Fruit fly (Drosophila melanogaster) whole organism, embryonic: ENCODE results near the gene Dpm2.
A peak's percentile ranks its signal among the peaks of the same experiment; 100 is the strongest.

ENCODE experiments used
- Aef1 ChIP-seq: fragments of 200-800 bp; sonication (Bioruptor generic); IDR thresholded peaks from 3 replicates; pipeline ENCODE4 v1.3.6; 2022; ENCODE audit warnings: missing biosample characterization, missing genetic modification characterization
- BtbVII ChIP-seq: fragments of 200-800 bp; sonication (Bioruptor generic); optimal IDR thresholded peaks from 3 replicates; lab custom pipeline; 2017; ENCODE audit warnings: missing biosample characterization, mild to moderate bottlenecking, missing genetic modification characterization
- CG10543 ChIP-seq: fragments of 200-800 bp; sonication (Bioruptor generic); optimal IDR thresholded peaks from 3 replicates; lab custom pipeline; 2017; ENCODE audit warnings: missing biosample characterization, mild to moderate bottlenecking, missing genetic modification characterization, moderate library complexity
- CG11093 ChIP-seq: fragments of 200-800 bp; sonication (Bioruptor generic); IDR thresholded peaks from 3 replicates; pipeline ENCODE4 v1.3.6; 2022; ENCODE audit warnings: missing biosample characterization, missing genetic modification characterization
- CG11695 ChIP-seq: fragments of 200-800 bp; sonication (Bioruptor generic); IDR thresholded peaks from 3 replicates; pipeline ENCODE4 v1.3.6; 2022; ENCODE audit warnings: missing biosample characterization, missing genetic modification characterization
- CG11696 ChIP-seq: fragments of 200-800 bp; sonication (Bioruptor generic); IDR thresholded peaks from 2 replicates; pipeline ENCODE4 v1.3.6; 2022; ENCODE audit warnings: missing biosample characterization, missing genetic modification characterization
- CG12391 ChIP-seq: fragments of 200-800 bp; sonication (Bioruptor generic); optimal IDR thresholded peaks from 3 replicates; lab custom pipeline; 2018; ENCODE audit warnings: missing biosample characterization, mild to moderate bottlenecking, missing genetic modification characterization, moderate library complexity
- CG12744 ChIP-seq: fragments of 200-800 bp; sonication (Bioruptor generic); optimal IDR thresholded peaks from 2 replicates; lab custom pipeline; 2016; ENCODE audit warnings: missing biosample characterization, missing genetic modification characterization
- CG13296 ChIP-seq: fragments of 200-800 bp; sonication (Bioruptor generic); optimal IDR thresholded peaks from 3 replicates; lab custom pipeline; 2018; ENCODE audit warnings: missing biosample characterization, mild to moderate bottlenecking, missing genetic modification characterization
- CG14014 ChIP-seq: fragments of 200-800 bp; sonication (Bioruptor generic); IDR thresholded peaks from 2 replicates; pipeline ENCODE4 v1.3.6; 2022; ENCODE audit warnings: missing biosample characterization, missing genetic modification characterization
- CG14965 ChIP-seq: fragments of 200-800 bp; sonication (Bioruptor generic); optimal IDR thresholded peaks from 2 replicates; lab custom pipeline; 2016; ENCODE audit warnings: missing biosample characterization, missing genetic modification characterization, borderline replicate concordance
- CG17186 ChIP-seq: fragments of 200-800 bp; sonication (Bioruptor generic); optimal IDR thresholded peaks from 3 replicates; lab custom pipeline; 2017; ENCODE audit warnings: missing biosample characterization, missing genetic modification reagents, missing genetic modification characterization
- CG18764 ChIP-seq: fragments of 200-800 bp; sonication (Bioruptor generic); optimal IDR thresholded peaks from 3 replicates; lab custom pipeline; 2016; ENCODE audit warnings: missing biosample characterization, missing genetic modification characterization
- CG3065 ChIP-seq: fragments of 200-800 bp; sonication (Bioruptor generic); optimal IDR thresholded peaks from 2 replicates; lab custom pipeline; 2016; ENCODE audit warnings: missing biosample characterization, missing genetic modification characterization
- CG31365 ChIP-seq: fragments of 200-800 bp; sonication (Bioruptor generic); optimal IDR thresholded peaks from 2 replicates; lab custom pipeline; 2018; ENCODE audit warnings: missing biosample characterization, mild to moderate bottlenecking, missing genetic modification characterization
- CG32772 ChIP-seq: fragments of 200-800 bp; sonication (Bioruptor generic); IDR thresholded peaks from 2 replicates; pipeline ENCODE4 v1.3.6; 2022; ENCODE audit warnings: missing biosample characterization, missing genetic modification characterization
- CG43689 ChIP-seq: fragments of 200-800 bp; sonication (Bioruptor generic); IDR thresholded peaks from 2 replicates; pipeline ENCODE4 v1.3.6; 2022; ENCODE audit warnings: missing biosample characterization, missing genetic modification characterization
- CG5953 ChIP-seq: fragments of 200-800 bp; sonication (Bioruptor generic); IDR thresholded peaks from 2 replicates; pipeline ENCODE4 v1.3.6; 2022; ENCODE audit warnings: missing biosample characterization, missing genetic modification characterization
- CG7357 ChIP-seq: fragments of 200-800 bp; sonication (Bioruptor generic); IDR thresholded peaks from 3 replicates; pipeline ENCODE4 v1.3.6; 2022; ENCODE audit warnings: missing biosample characterization, missing genetic modification characterization
- CG8281 ChIP-seq: fragments of 200-800 bp; sonication (Bioruptor generic); optimal IDR thresholded peaks from 2 replicates; lab custom pipeline; 2018; ENCODE audit warnings: missing biosample characterization, mild to moderate bottlenecking, missing genetic modification characterization, moderate library complexity
- CG8765 ChIP-seq: fragments of 200-800 bp; sonication (Bioruptor generic); IDR thresholded peaks from 2 replicates; pipeline ENCODE4 v1.3.6; 2022; ENCODE audit warnings: missing biosample characterization, missing genetic modification characterization
- CG8924 ChIP-seq: fragments of 200-800 bp; optimal IDR thresholded peaks from 3 replicates; lab custom pipeline; 2019; ENCODE audit warnings: missing biosample characterization, mild to moderate bottlenecking, missing genetic modification characterization, moderate library complexity
- CG9797 ChIP-seq: fragments of 200-800 bp; sonication (Bioruptor generic); optimal IDR thresholded peaks from 3 replicates; lab custom pipeline; 2018; ENCODE audit warnings: missing biosample characterization, mild to moderate bottlenecking, missing genetic modification characterization
- Fer3 ChIP-seq: fragments of 200-800 bp; sonication (Bioruptor generic); optimal IDR thresholded peaks from 2 replicates; lab custom pipeline; 2018; ENCODE audit warnings: missing biosample characterization, mild to moderate bottlenecking, missing genetic modification characterization, moderate library complexity
- GATAe ChIP-seq: fragments of 200-800 bp; sonication (Bioruptor generic); conservative IDR thresholded peaks from 2 replicates; pipeline ENCODE4 v1.3.6; 2022; ENCODE audit warnings: missing biosample characterization, missing genetic modification characterization
- HLHmδ ChIP-seq: fragments of 200-800 bp; sonication (Bioruptor generic); optimal IDR thresholded peaks from 2 replicates; lab custom pipeline; 2018; ENCODE audit warnings: missing biosample characterization, mild to moderate bottlenecking, missing genetic modification characterization, moderate library complexity
- Sin3A ChIP-seq: fragments of >200 bp; optimal IDR thresholded peaks from 2 replicates; lab custom pipeline; 2018
- Six4 ChIP-seq: fragments of 200-800 bp; sonication (Bioruptor generic); optimal IDR thresholded peaks from 2 replicates; lab custom pipeline; 2016; ENCODE audit warnings: missing biosample characterization, missing genetic modification characterization
- Spps ChIP-seq: fragments of 200-800 bp; sonication (Bioruptor generic); optimal IDR thresholded peaks from 2 replicates; lab custom pipeline; 2018; ENCODE audit warnings: missing biosample characterization, mild to moderate bottlenecking, missing genetic modification characterization
- Vsx1 ChIP-seq: fragments of 200-800 bp; sonication (Bioruptor generic); optimal IDR thresholded peaks from 2 replicates; lab custom pipeline; 2017; ENCODE audit warnings: missing biosample characterization, mild to moderate bottlenecking, missing genetic modification characterization, missing genetic modification reagents
- ab ChIP-seq: fragments of 200-800 bp; sonication (Bioruptor generic); optimal IDR thresholded peaks from 2 replicates; lab custom pipeline; 2016; ENCODE audit warnings: missing biosample characterization, missing genetic modification characterization
- az2 ChIP-seq: fragments of 200-800 bp; sonication (Bioruptor generic); optimal IDR thresholded peaks from 3 replicates; lab custom pipeline; 2016; ENCODE audit warnings: missing biosample characterization, missing genetic modification characterization
- cg ChIP-seq: fragments of 200-800 bp; sonication (Bioruptor generic); optimal IDR thresholded peaks from 3 replicates; lab custom pipeline; 2019; ENCODE audit warnings: missing biosample characterization, mild to moderate bottlenecking, missing genetic modification characterization, moderate library complexity
- en ChIP-seq: fragments of 200-800 bp; sonication (Bioruptor generic); optimal IDR thresholded peaks from 2 replicates; lab custom pipeline; 2016; ENCODE audit warnings: missing biosample characterization, missing genetic modification characterization
- ewg ChIP-seq: fragments of 200-800 bp; sonication (Bioruptor generic); optimal IDR thresholded peaks from 3 replicates; lab custom pipeline; 2017; ENCODE audit warnings: mild to moderate bottlenecking, missing biosample characterization, missing genetic modification reagents, missing genetic modification characterization
- klu ChIP-seq: fragments of 200-800 bp; sonication (Bioruptor generic); IDR thresholded peaks from 2 replicates; pipeline ENCODE4 v1.3.6; 2022; ENCODE audit warnings: missing biosample characterization, missing genetic modification characterization
- lola ChIP-seq, 3 experiments: fragments of >200 bp in 2 of 3; fragments of 200-800 bp in 1 of 3; sonication (Bioruptor generic) in 1 of 3; optimal IDR thresholded peaks; 2 replicates each; lab custom pipeline; 2017 to 2019; ENCODE audit warnings: missing biosample characterization in 3 of 3, missing genetic modification characterization in 3 of 3, mild to moderate bottlenecking in 1 of 3, moderate library complexity in 1 of 3
- mam ChIP-seq: fragments of 200-800 bp; sonication (Bioruptor generic); optimal IDR thresholded peaks from 3 replicates; lab custom pipeline; 2016; ENCODE audit warnings: missing biosample characterization, missing genetic modification characterization
- nerfin-2 ChIP-seq: fragments of 200-800 bp; sonication (Bioruptor generic); IDR thresholded peaks from 2 replicates; pipeline ENCODE4 v1.3.6; 2022; ENCODE audit warnings: missing biosample characterization, missing genetic modification characterization; ENCODE audit not compliant: partially characterized antibody
- oc ChIP-seq: fragments of 200-800 bp; sonication (Bioruptor generic); optimal IDR thresholded peaks from 2 replicates; lab custom pipeline; 2018; ENCODE audit warnings: missing biosample characterization, mild to moderate bottlenecking, missing genetic modification characterization, moderate library complexity
- odd ChIP-seq: fragments of 200-800 bp; sonication (Bioruptor generic); optimal IDR thresholded peaks from 2 replicates; lab custom pipeline; 2017; ENCODE audit warnings: missing biosample characterization, mild to moderate bottlenecking, missing genetic modification characterization
- peb ChIP-seq: fragments of 200-800 bp; sonication (Bioruptor generic); IDR thresholded peaks from 2 replicates; pipeline ENCODE4 v1.3.6; 2022; ENCODE audit warnings: missing biosample characterization, missing genetic modification characterization
- scrt ChIP-seq: fragments of 200-800 bp; sonication (Bioruptor generic); optimal IDR thresholded peaks from 2 replicates; lab custom pipeline; 2018; ENCODE audit warnings: missing biosample characterization, mild to moderate bottlenecking, missing genetic modification characterization, moderate library complexity
- seq ChIP-seq: fragments of 200-800 bp; sonication (Bioruptor generic); IDR thresholded peaks from 2 replicates; pipeline ENCODE4 v1.3.6; 2022; ENCODE audit warnings: missing biosample characterization, missing genetic modification characterization
- sqz ChIP-seq: fragments of 200-800 bp; sonication (Bioruptor generic); optimal IDR thresholded peaks from 3 replicates; lab custom pipeline; 2018; ENCODE audit warnings: missing biosample characterization, mild to moderate bottlenecking, missing genetic modification characterization
- sug ChIP-seq: fragments of 200-800 bp; optimal IDR thresholded peaks from 2 replicates; lab custom pipeline; 2019; ENCODE audit warnings: missing biosample characterization, mild to moderate bottlenecking, missing genetic modification characterization, moderate library complexity
- ttk ChIP-seq: fragments of 200-800 bp; sonication (Bioruptor generic); IDR thresholded peaks from 2 replicates; pipeline ENCODE4 v2.1.2; 2022; ENCODE audit warnings: missing biosample characterization, missing genetic modification characterization
- vnd ChIP-seq: fragments of 200-800 bp; sonication (Bioruptor generic); IDR thresholded peaks from 3 replicates; pipeline ENCODE4 v1.3.6; 2022; ENCODE audit warnings: missing biosample characterization, missing genetic modification characterization; ENCODE audit not compliant: partially characterized antibody
- z ChIP-seq: fragments of 200-800 bp; sonication (Bioruptor generic); IDR thresholded peaks from 3 replicates; pipeline ENCODE4 v1.3.6; 2022; ENCODE audit warnings: missing biosample characterization, missing genetic modification characterization
- zf30C ChIP-seq: fragments of 200-800 bp; sonication (Bioruptor generic); optimal IDR thresholded peaks from 3 replicates; lab custom pipeline; 2018; ENCODE audit warnings: missing biosample characterization, mild to moderate bottlenecking, missing genetic modification characterization

Dpm2 gene

dm6 chr3L:3348956-3349824 is 29.8 kb downstream of the Dpm2 start (continued):
- no peak for TF ChIP-seq z (GFP tag; lab: Robert Waterston, UW)
- no peak for TF ChIP-seq CG14965
- no peak for TF ChIP-seq CG5953
- TF ChIP-seq Aef1: no peak
- TF ChIP-seq sug (tag; lab: Kevin White, UChicago): peak; percentile 35
- TF ChIP-seq CG17186: no peak
- TF ChIP-seq CG11696 (GFP tag; lab: Robert Waterston, UW): no peak
- no peak for TF ChIP-seq CG8924 (tag; lab: Kevin White, UChicago)
- no peak for TF ChIP-seq zf30C
- no peak for TF ChIP-seq ttk (GFP tag; lab: Robert Waterston, UW)
- TF ChIP-seq nerfin-2 (GFP tag; lab: Robert Waterston, UW): no peak
- TF ChIP-seq mam: no peak
- no peak for TF ChIP-seq CG8765 (GFP tag; lab: Robert Waterston, UW)
- TF ChIP-seq HLHmδ (GFP tag; lab: Kevin White, UChicago): no peak
- no peak for TF ChIP-seq CG31365 (tag; lab: Kevin White, UChicago)
- TF ChIP-seq en: no peak
- no peak for TF ChIP-seq peb (GFP tag; lab: Robert Waterston, UW)
- TF ChIP-seq Fer3: no peak
- TF ChIP-seq CG14014 (GFP tag; lab: Robert Waterston, UW): no peak
- TF ChIP-seq CG8281 (tag; lab: Kevin White, UChicago): no peak
- no peak for TF ChIP-seq klu (GFP tag; lab: Robert Waterston, UW)
- TF ChIP-seq ab (GFP tag; lab: Kevin White, UChicago): no peak
- TF ChIP-seq CG43689: no peak
- no peak for TF ChIP-seq CG18764 (GFP tag; lab: Kevin White, UChicago)
- TF ChIP-seq CG3065 (GFP tag; lab: Kevin White, UChicago): no peak
- TF ChIP-seq az2 (GFP tag; lab: Kevin White, UChicago): no peak
- TF ChIP-seq oc (tag; lab: Kevin White, UChicago): no peak
- TF ChIP-seq GATAe (GFP tag; lab: Robert Waterston, UW): peak; percentile 53
- TF ChIP-seq CG10543: peak; percentile 48
- TF ChIP-seq ewg: no peak
- TF ChIP-seq CG12744 (GFP tag; lab: Kevin White, UChicago): no peak
- no peak for TF ChIP-seq vnd (GFP tag; lab: Robert Waterston, UW)
- no peak for TF ChIP-seq CG12391 (tag; lab: Kevin White, UChicago)
- no peak for TF ChIP-seq CG32772 (GFP tag; lab: Robert Waterston, UW)
- no peak for TF ChIP-seq CG9797
- no peak for TF ChIP-seq CG7357 (GFP tag; lab: Robert Waterston, UW)
- TF ChIP-seq CG11695: no peak
- no peak for TF ChIP-seq sqz
- no peak for TF ChIP-seq Six4 (GFP tag; lab: Kevin White, UChicago)
- TF ChIP-seq Spps (tag; lab: Kevin White, UChicago): no peak
- TF ChIP-seq BtbVII (GFP tag; lab: Kevin White, UChicago): peak; percentile 27
- TF ChIP-seq odd (GFP tag; lab: Kevin White, UChicago): no peak
- peak; percentile 5 for TF ChIP-seq CG13296 (GFP tag; lab: Kevin White, UChicago)
- TF ChIP-seq Sin3A: no peak
- TF ChIP-seq cg (GFP tag; lab: Kevin White, UChicago): no peak
- no peak for TF ChIP-seq lola (GFP tag; optimal IDR thresholded peaks at IDR 0.05; lab: Kevin White, UChicago)
- TF ChIP-seq scrt: no peak
- TF ChIP-seq Vsx1 (GFP tag; lab: Kevin White, UChicago): no peak
- no peak for TF ChIP-seq seq (GFP tag; lab: Robert Waterston, UW)
- TF ChIP-seq CG11093 (GFP tag; lab: Robert Waterston, UW): no peak
